Fruit fly (Drosophila melanogaster) Kc167 (cell line): ENCODE results near the gene Mur2B.

ENCODE experiments used
- Myc ChIP-seq: fragments of >200 bp; optimal IDR thresholded peaks from 2 replicates; lab custom pipeline; 2017; ENCODE audit warnings: missing external identifiers
- Sin3A ChIP-seq: fragments of >200 bp; optimal IDR thresholded peaks from 2 replicates; lab custom pipeline; 2018; ENCODE audit warnings: missing external identifiers
- h ChIP-seq: fragments of >200 bp; optimal IDR thresholded peaks from 3 replicates; lab custom pipeline; 2018; ENCODE audit warnings: missing external identifiers
- insv ChIP-seq: fragments of >200 bp; optimal IDR thresholded peaks from 3 replicates; lab custom pipeline; 2018; ENCODE audit warnings: missing external identifiers
- psq ChIP-seq: fragments of >200 bp; optimal IDR thresholded peaks from 2 replicates; lab custom pipeline; 2017; ENCODE audit warnings: missing external identifiers
- ttk ChIP-seq: sonication (Bioruptor generic); optimal IDR thresholded peaks from 2 replicates; lab custom pipeline; 2017; ENCODE audit warnings: missing external identifiers

Gene Mur2B

dm6 chrX:1616896-1617401, 51.6 kb downstream of the Mur2B start:
- TF ChIP-seq h: no peak
- no peak for TF ChIP-seq Myc (lab: Kevin White, UChicago)
- TF ChIP-seq Sin3A (lab: Kevin White, UChicago): no peak
- TF ChIP-seq psq (lab: Kevin White, UChicago): no peak

- TF ChIP-seq Sin3A (lab: Kevin White, UChicago) (no peak), h (no peak), ttk (lab: Kevin White, UChicago) (no peak), psq (lab: Kevin White, UChicago) (no peak), Myc (lab: Kevin White, UChicago) (no peak), insv (no peak)
These were observed 54.2 kb downstream of the Mur2B start for dm6 chrX:1614357-1614756.

- TF ChIP-seq psq (lab: Kevin White, UChicago) (no peak), Myc (lab: Kevin White, UChicago) (no peak), Sin3A (lab: Kevin White, UChicago) (no peak), ttk (lab: Kevin White, UChicago) (no peak)
These were observed 55.2 kb downstream of the Mur2B start for dm6 chrX:1613231-1613869.

dm6 chrX:1611653-1612319, 56.8 kb downstream of the Mur2B start:
- TF ChIP-seq Sin3A (lab: Kevin White, UChicago): no peak
- TF ChIP-seq ttk (lab: Kevin White, UChicago): no peak
- no peak for TF ChIP-seq insv
- no peak for TF ChIP-seq h
- TF ChIP-seq Myc (lab: Kevin White, UChicago): no peak
- TF ChIP-seq psq (lab: Kevin White, UChicago): no peak

- TF ChIP-seq h: no peak
- no peak for TF ChIP-seq ttk (lab: Kevin White, UChicago)
- no peak for TF ChIP-seq psq (lab: Kevin White, UChicago)
- no peak for TF ChIP-seq Myc (lab: Kevin White, UChicago)
- no peak for TF ChIP-seq insv
These were observed 58.5 kb downstream of the Mur2B start for dm6 chrX:1610079-1610478.

- TF ChIP-seq ttk (lab: Kevin White, UChicago) (no peak), h (no peak), Sin3A (lab: Kevin White, UChicago) (no peak), psq (lab: Kevin White, UChicago) (no peak), insv (no peak), Myc (lab: Kevin White, UChicago) (no peak)
These were observed 60.1 kb downstream of the Mur2B start for dm6 chrX:1608536-1608935.

- TF ChIP-seq insv (no peak), ttk (lab: Kevin White, UChicago) (no peak), Myc (lab: Kevin White, UChicago) (no peak), h (no peak), Sin3A (lab: Kevin White, UChicago) (no peak), psq (lab: Kevin White, UChicago) (no peak)
These were observed 60.8 kb downstream of the Mur2B start for dm6 chrX:1607810-1608209.

dm6 chrX:1606064-1606463, 62.5 kb downstream of the Mur2B start:
- no peak for TF ChIP-seq ttk (lab: Kevin White, UChicago)
- no peak for TF ChIP-seq psq (lab: Kevin White, UChicago)
- TF ChIP-seq insv: no peak
- TF ChIP-seq Myc (lab: Kevin White, UChicago): no peak
- no peak for TF ChIP-seq h
- no peak for TF ChIP-seq Sin3A (lab: Kevin White, UChicago)

dm6 chrX:1595714-1596113, 72.9 kb downstream of the Mur2B start:
- TF ChIP-seq Sin3A (lab: Kevin White, UChicago) (no peak), h (no peak), Myc (lab: Kevin White, UChicago) (no peak), psq (lab: Kevin White, UChicago) (no peak), insv (no peak), ttk (lab: Kevin White, UChicago) (no peak)

dm6 chrX:1593901-1594300, 74.7 kb downstream of the Mur2B start:
- no peak for TF ChIP-seq h
- TF ChIP-seq psq (lab: Kevin White, UChicago): no peak
- no peak for TF ChIP-seq Sin3A (lab: Kevin White, UChicago)
- TF ChIP-seq insv: no peak
- TF ChIP-seq ttk (lab: Kevin White, UChicago): no peak
- no peak for TF ChIP-seq Myc (lab: Kevin White, UChicago)

dm6 chrX:1593352-1593751, 75.2 kb downstream of the Mur2B start:
- TF ChIP-seq psq (lab: Kevin White, UChicago) (no peak), insv (no peak), h (no peak), Sin3A (lab: Kevin White, UChicago) (no peak), ttk (lab: Kevin White, UChicago) (no peak), Myc (lab: Kevin White, UChicago) (no peak)

dm6 chrX:1587817-1588216, 80.8 kb downstream of the Mur2B start:
- TF ChIP-seq insv: no peak
- no peak for TF ChIP-seq Sin3A (lab: Kevin White, UChicago)
- no peak for TF ChIP-seq ttk (lab: Kevin White, UChicago)
- TF ChIP-seq h: no peak
- no peak for TF ChIP-seq psq (lab: Kevin White, UChicago)
- TF ChIP-seq Myc (lab: Kevin White, UChicago): no peak
